Worm (Caenorhabditis elegans): ENCODE measurements around the gene dmd-7.

DNA sequence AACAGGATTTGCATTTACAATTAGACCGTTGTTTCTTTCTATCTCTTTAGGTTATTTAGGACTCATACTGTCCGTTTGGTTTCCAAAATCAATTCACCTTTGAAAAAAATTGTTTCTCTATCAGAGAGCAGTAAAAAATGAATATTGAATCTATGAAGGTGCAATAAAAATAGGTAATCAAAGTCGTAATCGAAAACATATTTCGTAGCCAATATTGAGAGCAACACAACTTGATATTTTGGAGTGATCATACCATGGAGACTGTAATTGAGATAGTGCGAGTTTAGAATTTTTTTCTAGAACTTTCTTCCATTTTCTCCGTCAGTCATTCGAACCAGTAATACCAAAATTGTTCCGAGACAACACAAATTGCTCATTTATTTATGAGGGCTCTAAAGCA is 23.8 kb downstream of the dmd-7 start, which contains the start of gene F31F7.2:
- no peak for TF ChIP-seq flt-1 (GFP tag; IDR thresholded peaks at IDR 0.05)
- no peak for TF ChIP-seq tab-1 (GFP tag; IDR thresholded peaks at IDR 0.05)
- no peak for TF ChIP-seq cog-1 (tag; optimal IDR thresholded peaks at IDR 0.05)
- no peak for TF ChIP-seq ztf-29 (GFP tag; IDR thresholded peaks at IDR 0.05)
- TF ChIP-seq med-1 (GFP tag; optimal IDR thresholded peaks at IDR 0.05; ENCODE audit: insufficient read depth): no peak
- no peak for TF ChIP-seq ref-1 (GFP tag; conservative IDR thresholded peaks at IDR 0.05)
- no peak for TF ChIP-seq klf-2 (GFP tag; conservative IDR thresholded peaks at IDR 0.05)
- TF ChIP-seq ztf-23 (GFP tag; IDR thresholded peaks at IDR 0.05): no peak
- no peak for TF ChIP-seq T22C8.4 (GFP tag; IDR thresholded peaks at IDR 0.05)

Data from whole organism, midembryonic.